Worm (Caenorhabditis elegans) whole organism, late embryonic: ENCODE results near the gene chil-25.

ENCODE experiments used
- C38D4.7 ChIP-seq: fragments of 200-800 bp; sonication (Bioruptor generic); optimal IDR thresholded peaks from 2 replicates; lab custom pipeline; 2018; ENCODE audit warnings: mild to moderate bottlenecking, missing genetic modification characterization, moderate library complexity, missing compliant biosample characterization
- K02D7.2 ChIP-seq: sonication (generic microtip); optimal IDR thresholded peaks from 2 replicates; lab custom pipeline; 2017; ENCODE audit warnings: mild to moderate bottlenecking, missing genetic modification characterization, missing compliant biosample characterization
- K09A11.1 ChIP-seq: sonication (generic microtip); optimal IDR thresholded peaks from 2 replicates; lab custom pipeline; 2017; ENCODE audit warnings: antibody characterized with exemption, mild to moderate bottlenecking, missing genetic modification characterization, missing compliant biosample characterization; ENCODE audit not compliant: insufficient read depth
- Y22D7AL.16 ChIP-seq: sonication (generic microtip); optimal IDR thresholded peaks from 2 replicates; lab custom pipeline; 2016; ENCODE audit warnings: missing genetic modification characterization, missing compliant biosample characterization
- ahr-1 ChIP-seq: sonication (generic microtip); optimal IDR thresholded peaks from 2 replicates; lab custom pipeline; 2016; ENCODE audit warnings: missing genetic modification characterization, missing compliant biosample characterization
- ceh-14 ChIP-seq: sonication (generic microtip); optimal IDR thresholded peaks from 2 replicates; lab custom pipeline; 2016; ENCODE audit warnings: missing genotype, missing genetic modification characterization, missing compliant biosample characterization
- ceh-18 ChIP-seq: sonication (generic microtip); optimal IDR thresholded peaks from 2 replicates; lab custom pipeline; 2016; ENCODE audit warnings: missing genetic modification characterization, missing compliant biosample characterization
- ceh-19 ChIP-seq: fragments of 200-800 bp; sonication (Bioruptor generic); optimal IDR thresholded peaks from 2 replicates; lab custom pipeline; 2018; ENCODE audit warnings: mild to moderate bottlenecking, missing genetic modification characterization, missing compliant biosample characterization
- ceh-22 ChIP-seq: sonication (generic microtip); optimal IDR thresholded peaks from 2 replicates; lab custom pipeline; 2017; ENCODE audit warnings: missing biosample characterization, missing genetic modification characterization
- ceh-30 ChIP-seq: fragments of 150-350 bp; optimal IDR thresholded peaks from 2 replicates; lab custom pipeline; 2014; ENCODE audit warnings: missing biosample characterization, missing genetic modification characterization
- ceh-31 ChIP-seq: sonication (generic microtip); optimal IDR thresholded peaks from 2 replicates; lab custom pipeline; 2016; ENCODE audit warnings: missing genetic modification characterization, missing compliant biosample characterization
- ceh-34 ChIP-seq: sonication (generic microtip); optimal IDR thresholded peaks from 2 replicates; lab custom pipeline; 2016; ENCODE audit warnings: mild to moderate bottlenecking, missing genetic modification characterization, missing compliant biosample characterization
- ceh-45 ChIP-seq: fragments of 200-800 bp; sonication (Bioruptor generic); IDR thresholded peaks from 2 replicates; pipeline ENCODE4 v1.3.6; 2022; ENCODE audit warnings: missing genetic modification reagents, missing genetic modification characterization, missing compliant biosample characterization
- ceh-48 ChIP-seq: sonication (generic microtip); optimal IDR thresholded peaks from 2 replicates; lab custom pipeline; 2016; ENCODE audit warnings: missing genetic modification characterization, inconsistent platforms, missing compliant biosample characterization
- dve-1 ChIP-seq: sonication (generic microtip); optimal IDR thresholded peaks from 2 replicates; lab custom pipeline; 2017; ENCODE audit warnings: antibody characterized with exemption, mild to moderate bottlenecking, missing genetic modification characterization, missing compliant biosample characterization
- eyg-1 ChIP-seq: sonication (generic microtip); optimal IDR thresholded peaks from 2 replicates; lab custom pipeline; 2016; ENCODE audit warnings: missing genotype, missing genetic modification characterization, missing compliant biosample characterization
- fkh-6 ChIP-seq: sonication (generic microtip); optimal IDR thresholded peaks from 2 replicates; lab custom pipeline; 2016; ENCODE audit warnings: missing genetic modification characterization, missing compliant biosample characterization
- hlh-13 ChIP-seq: fragments of 200-800 bp; sonication (Bioruptor generic); optimal IDR thresholded peaks from 2 replicates; lab custom pipeline; 2018; ENCODE audit warnings: mild to moderate bottlenecking, missing genetic modification characterization, missing compliant biosample characterization
- hlh-30 ChIP-seq: sonication (generic microtip); optimal IDR thresholded peaks from 2 replicates; lab custom pipeline; 2017; ENCODE audit warnings: antibody characterized with exemption, missing genetic modification characterization, missing compliant biosample characterization; ENCODE audit not compliant: insufficient read depth
- madf-2 ChIP-seq: sonication (generic microtip); optimal IDR thresholded peaks from 2 replicates; lab custom pipeline; 2017; ENCODE audit warnings: missing genetic modification characterization, missing compliant biosample characterization
- mec-3 ChIP-seq: sonication (generic microtip); optimal IDR thresholded peaks from 2 replicates; lab custom pipeline; 2016; ENCODE audit warnings: borderline replicate concordance, missing genetic modification characterization, missing compliant biosample characterization
- nfya-1 ChIP-seq: sonication (generic microtip); optimal IDR thresholded peaks from 2 replicates; lab custom pipeline; 2017; ENCODE audit warnings: missing genetic modification characterization, mild to moderate bottlenecking, missing compliant biosample characterization, antibody characterized with exemption, moderate library complexity
- nhr-232 ChIP-seq: sonication (generic microtip); optimal IDR thresholded peaks from 2 replicates; lab custom pipeline; 2016; ENCODE audit warnings: missing genetic modification characterization, missing compliant biosample characterization
- odd-2 ChIP-seq: sonication (generic microtip); optimal IDR thresholded peaks from 2 replicates; lab custom pipeline; 2017; ENCODE audit warnings: antibody characterized with exemption, mild to moderate bottlenecking, missing genetic modification characterization, missing compliant biosample characterization
- pag-3 ChIP-seq: sonication (generic microtip); optimal IDR thresholded peaks from 2 replicates; lab custom pipeline; 2016; ENCODE audit warnings: missing compliant biosample characterization, missing genetic modification characterization, borderline replicate concordance
- pat-9 ChIP-seq: fragments of 200-800 bp; sonication (Bioruptor generic); optimal IDR thresholded peaks from 2 replicates; lab custom pipeline; 2018; ENCODE audit warnings: mild to moderate bottlenecking, missing genetic modification characterization, moderate library complexity, missing compliant biosample characterization
- pax-1 ChIP-seq: fragments of 150-350 bp; optimal IDR thresholded peaks from 2 replicates; lab custom pipeline; 2014; ENCODE audit warnings: missing biosample characterization, missing genetic modification characterization
- pha-2 ChIP-seq: sonication (generic microtip); optimal IDR thresholded peaks from 2 replicates; lab custom pipeline; 2017; ENCODE audit warnings: mild to moderate bottlenecking, missing genetic modification characterization, missing compliant biosample characterization
- pha-4 ChIP-seq: fragments of 150-350 bp; optimal IDR thresholded peaks from 2 replicates; lab custom pipeline; 2018; ENCODE audit warnings: missing biosample characterization, missing genetic modification reagents, missing genetic modification characterization
- ref-2 ChIP-seq: sonication (generic microtip); optimal IDR thresholded peaks from 2 replicates; lab custom pipeline; 2016; ENCODE audit warnings: missing genetic modification characterization, missing compliant biosample characterization
- sdc-2 ChIP-seq: sonication (generic microtip); optimal IDR thresholded peaks from 2 replicates; lab custom pipeline; 2016; ENCODE audit warnings: missing genotype, missing genetic modification characterization, missing compliant biosample characterization
- sox-2 ChIP-seq: fragments of 200-800 bp; sonication (Bioruptor generic); IDR thresholded peaks from 2 replicates; pipeline ENCODE4 v1.3.6; 2022; ENCODE audit warnings: missing genetic modification reagents, missing genetic modification characterization, missing compliant biosample characterization
- syd-9 ChIP-seq: sonication (generic microtip); optimal IDR thresholded peaks from 2 replicates; lab custom pipeline; 2016; ENCODE audit warnings: mild to moderate bottlenecking, missing genetic modification characterization, moderate library complexity, missing compliant biosample characterization
- tbx-7 ChIP-seq: sonication (generic microtip); optimal IDR thresholded peaks from 2 replicates; lab custom pipeline; 2016; ENCODE audit warnings: missing genotype, missing genetic modification characterization, missing compliant biosample characterization
- ttx-3 ChIP-seq: sonication (generic microtip); optimal IDR thresholded peaks from 2 replicates; lab custom pipeline; 2016; ENCODE audit warnings: missing genetic modification reagents, missing genetic modification characterization, missing compliant biosample characterization
- unc-3 ChIP-seq, 2 experiments: fragments of 200-800 bp in 1 of 2; sonication (Bioruptor generic) in 1 of 2; sonication (generic microtip) in 1 of 2; conservative IDR thresholded peaks in 1 of 2; optimal IDR thresholded peaks in 1 of 2; 2 replicates each; pipeline versions ENCODE4 v1.3.6 to Lab custom; 2016 to 2022; ENCODE audit warnings: missing compliant biosample characterization in 2 of 2, missing genetic modification characterization in 2 of 2, missing genetic modification reagents in 1 of 2
- unc-42 ChIP-seq: sonication (generic microtip); optimal IDR thresholded peaks from 2 replicates; lab custom pipeline; 2016; ENCODE audit warnings: missing genotype, missing genetic modification characterization, missing compliant biosample characterization
- unc-86 ChIP-seq: sonication (generic microtip); optimal IDR thresholded peaks from 2 replicates; lab custom pipeline; 2016; ENCODE audit warnings: missing genetic modification characterization, missing compliant biosample characterization

Gene chil-25

DNA sequence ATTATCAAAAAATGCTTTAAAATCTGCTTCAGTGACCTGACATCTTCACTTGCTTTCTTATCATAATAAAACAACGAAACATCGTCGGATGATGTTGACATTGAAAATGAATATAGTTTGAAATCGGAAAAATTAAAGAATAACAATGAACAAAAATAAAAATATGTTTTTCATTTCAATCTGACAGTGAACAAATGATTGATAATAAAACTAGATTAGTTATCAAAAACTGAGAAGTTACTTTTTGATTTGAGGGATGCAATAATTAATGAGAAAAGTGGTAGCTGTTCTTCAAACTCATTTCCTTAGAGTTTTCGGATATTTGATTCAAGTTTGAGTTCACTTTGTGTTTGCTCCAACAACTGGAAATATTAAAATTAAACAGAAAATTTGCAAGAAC is 30.7 kb downstream of the chil-25 start, which contains the start of gene chil-15:
Gene chil-15 (minus strand): TSS at position 101 of the 400 bp plus-strand sequence.
- TF ChIP-seq ceh-34 (no peak), pax-1 (tag; lab: Kevin White, UChicago) (no peak), sox-2 (GFP tag; lab: Robert Waterston, UW) (no peak), pha-4 (tag; lab: Kevin White, UChicago) (no peak), ceh-45 (GFP tag; lab: Robert Waterston, UW) (no peak), unc-86 (tag; lab: Kevin White, UChicago) (no peak), Y22D7AL.16 (no peak), nhr-232 (tag; lab: Kevin White, UChicago) (no peak), odd-2 (no peak), hlh-30 (tag; lab: Kevin White, UChicago) (no peak), syd-9 (tag; lab: Kevin White, UChicago) (no peak)

DNA sequence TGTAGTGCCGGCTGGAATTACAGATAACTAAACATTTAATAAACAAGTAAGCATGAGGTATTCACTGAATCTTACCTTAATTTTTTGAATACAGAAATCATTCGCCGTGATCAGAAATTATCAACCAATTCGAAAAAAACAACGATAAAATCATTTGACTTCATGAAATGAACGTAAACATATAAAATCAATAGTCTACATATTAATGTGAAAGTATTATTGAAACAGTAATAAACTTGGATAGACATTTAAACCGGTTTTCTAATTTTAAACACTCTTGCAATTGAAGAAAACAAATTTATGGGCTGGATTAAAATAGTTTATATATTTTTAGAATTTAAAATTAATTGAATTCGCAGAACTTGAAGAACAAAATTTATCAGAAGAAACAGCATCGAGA is 32.4 kb downstream of the chil-25 start, which contains the start of gene chil-16:
Gene chil-16 (minus strand): TSS at position 101 of the 400 bp plus-strand sequence.
- TF ChIP-seq pax-1 (tag; lab: Kevin White, UChicago) = no peak
- TF ChIP-seq dve-1 (tag; lab: Kevin White, UChicago) = no peak
- TF ChIP-seq Y22D7AL.16 = no peak
- TF ChIP-seq unc-3 (GFP tag; conservative IDR thresholded peaks at IDR 0.05; lab: Robert Waterston, UW) = no peak
- no peak for TF ChIP-seq unc-3 (tag; optimal IDR thresholded peaks at IDR 0.05; lab: Kevin White, UChicago)
- TF ChIP-seq ceh-48 (tag; lab: Kevin White, UChicago) = no peak
- TF ChIP-seq nfya-1 (tag; lab: Kevin White, UChicago) = no peak
- TF ChIP-seq C38D4.7 (GFP tag; lab: Kevin White, UChicago) = no peak
- TF ChIP-seq ceh-19 (GFP tag; lab: Kevin White, UChicago) = no peak
- no peak for TF ChIP-seq ceh-45 (GFP tag; lab: Robert Waterston, UW)
- TF ChIP-seq ref-2 (tag; lab: Kevin White, UChicago) = no peak
- TF ChIP-seq ceh-34 = no peak
- no peak for TF ChIP-seq ceh-31 (tag; lab: Kevin White, UChicago)
- no peak for TF ChIP-seq hlh-30 (tag; lab: Kevin White, UChicago)
- no peak for TF ChIP-seq hlh-13
- TF ChIP-seq sdc-2 (tag; lab: Kevin White, UChicago) = no peak

DNA sequence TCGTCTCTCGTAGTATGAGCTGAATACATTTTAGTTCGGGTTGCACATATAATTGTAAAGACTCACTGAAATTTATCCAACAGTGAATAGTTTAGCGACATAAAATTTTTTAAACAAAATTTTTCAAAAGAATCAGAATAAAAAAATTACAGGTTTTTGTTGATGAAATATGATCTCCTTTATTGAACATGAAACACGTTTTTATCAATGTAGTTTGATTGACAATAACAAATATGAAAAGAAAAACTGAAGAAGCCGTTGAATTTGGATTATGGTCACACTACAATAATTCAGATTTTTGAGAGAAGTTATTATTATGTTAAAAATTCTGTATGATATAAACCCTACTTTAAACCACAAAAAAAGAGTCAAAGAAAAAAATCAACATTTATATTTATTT is 34.2 kb downstream of the chil-25 start, which contains the start of gene chil-17:
Gene chil-17 (minus strand): TSS at position 101 of the 400 bp plus-strand sequence.
- TF ChIP-seq ahr-1 (tag; lab: Kevin White, UChicago) (no peak), Y22D7AL.16 (no peak), ceh-18 (tag; lab: Kevin White, UChicago) (no peak), fkh-6 (tag; lab: Kevin White, UChicago) (no peak), pag-3 (tag; lab: Kevin White, UChicago) (no peak), K02D7.2 (tag; lab: Kevin White, UChicago) (no peak), pha-2 (no peak), ceh-48 (tag; lab: Kevin White, UChicago) (no peak), ref-2 (tag; lab: Kevin White, UChicago) (no peak), C38D4.7 (GFP tag; lab: Kevin White, UChicago) (no peak), ceh-22 (no peak), pha-4 (tag; lab: Kevin White, UChicago) (no peak), hlh-13 (no peak), madf-2 (no peak), ceh-30 (tag; lab: Kevin White, UChicago) (no peak), ceh-34 (no peak)

DNA sequence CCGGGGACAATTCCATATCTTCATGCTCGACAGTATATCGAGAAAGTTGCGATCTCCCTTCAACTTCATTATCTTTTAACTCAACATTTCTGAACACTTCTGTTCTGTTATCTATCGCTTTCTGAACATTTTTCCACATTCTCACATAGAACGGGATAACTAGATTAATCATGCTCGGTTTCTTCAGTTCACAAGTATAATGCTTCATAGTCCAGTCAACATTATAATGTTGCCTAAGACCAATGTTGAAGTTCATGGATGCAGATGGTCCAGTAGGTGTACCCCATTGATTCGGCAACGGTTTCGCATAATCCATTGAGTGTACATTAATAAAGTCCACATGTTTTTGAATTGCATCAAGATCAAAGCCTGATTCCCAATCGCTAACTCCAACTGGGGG is 35.4 kb downstream of the chil-25 start:
- TF ChIP-seq dve-1 (tag; lab: Kevin White, UChicago) = no peak
- TF ChIP-seq madf-2 = no peak
- no peak for TF ChIP-seq pat-9 (tag; lab: Kevin White, UChicago)
- TF ChIP-seq unc-3 (GFP tag; conservative IDR thresholded peaks at IDR 0.05; lab: Robert Waterston, UW) = no peak
- TF ChIP-seq unc-3 (tag; optimal IDR thresholded peaks at IDR 0.05; lab: Kevin White, UChicago) = no peak
- TF ChIP-seq K09A11.1 (tag; lab: Kevin White, UChicago) = no peak
- no peak for TF ChIP-seq mec-3 (tag; lab: Kevin White, UChicago)
- no peak for TF ChIP-seq tbx-7 (tag; lab: Kevin White, UChicago)
- TF ChIP-seq pax-1 (tag; lab: Kevin White, UChicago) = no peak
- no peak for TF ChIP-seq ceh-14 (tag; lab: Kevin White, UChicago)
- no peak for TF ChIP-seq ceh-48 (tag; lab: Kevin White, UChicago)
- TF ChIP-seq eyg-1 (tag; lab: Kevin White, UChicago) = no peak
- no peak for TF ChIP-seq ttx-3 (tag; lab: Kevin White, UChicago)
- TF ChIP-seq sdc-2 (tag; lab: Kevin White, UChicago) = no peak
- TF ChIP-seq unc-42 = no peak
- no peak for TF ChIP-seq syd-9 (tag; lab: Kevin White, UChicago)
